Fruit fly (Drosophila melanogaster): ENCODE data around the gene Ir7e.

Gene Ir7e

dm6 chrX:7893411-7894122 lies 12.1 kb upstream of the Ir7e start, which contains the start of the genes CG45089, ND-MNLL and p115 (continued):
- no peak for TF ChIP-seq Atf3 (GFP tag; optimal IDR thresholded peaks at IDR 0.05)
- peak; percentile 40 for TF ChIP-seq Hmr (GFP tag; optimal IDR thresholded peaks at IDR 0.05)
- no peak for TF ChIP-seq rib (GFP tag; IDR thresholded peaks at IDR 0.05)
- TF ChIP-seq CG12744 (GFP tag; optimal IDR thresholded peaks at IDR 0.05) = no peak
- no peak for TF ChIP-seq HmgD (GFP tag; optimal IDR thresholded peaks at IDR 0.05)
- TF ChIP-seq sr (GFP tag; IDR thresholded peaks at IDR 0.05) = no peak
- TF ChIP-seq CG31441 (GFP tag; IDR thresholded peaks at IDR 0.05) = peak; percentile 64
- TF ChIP-seq wdn (GFP tag; IDR thresholded peaks at IDR 0.05) = 0 out of 2 replicates have a peak, but pooled peaks have one; percentile 40
- peak; percentile 56 for TF ChIP-seq dmrt11E (tag; optimal IDR thresholded peaks at IDR 0.05)
- TF ChIP-seq CG31365 (tag; optimal IDR thresholded peaks at IDR 0.05) = no peak
- peak; percentile 11 to 68 for TF ChIP-seq dpn (GFP tag; optimal IDR thresholded peaks at IDR 0.05)
- no peak for TF ChIP-seq CG6791 (GFP tag; IDR thresholded peaks at IDR 0.05; ENCODE audit: partially characterized antibody)
- TF ChIP-seq CG17359 (tag; optimal IDR thresholded peaks at IDR 0.05) = peak; percentile 66
- peak; percentile 57 for TF ChIP-seq tin (GFP tag; optimal IDR thresholded peaks at IDR 0.05)
- peak; percentile 52 for TF ChIP-seq CG8388 (GFP tag; optimal IDR thresholded peaks at IDR 0.05)
- peak; percentile 46 for TF ChIP-seq kay (GFP tag; optimal IDR thresholded peaks at IDR 0.05)
- TF ChIP-seq dati (GFP tag; IDR thresholded peaks at IDR 0.05) = no peak
- peak; percentile 70 for TF ChIP-seq vvl (GFP tag; IDR thresholded peaks at IDR 0.05)
- 0 out of 2 replicates have a peak, but pooled peaks have one; percentile 11 for TF ChIP-seq CG11085 (GFP tag; IDR thresholded peaks at IDR 0.05)
- peak; percentile 20 for TF ChIP-seq Myb (GFP tag; optimal IDR thresholded peaks at IDR 0.05)
- peak; percentile 33 for TF ChIP-seq CG18476 (GFP tag; optimal IDR thresholded peaks at IDR 0.05)
- TF ChIP-seq Bgb (GFP tag; IDR thresholded peaks at IDR 0.05; ENCODE audit: partially characterized antibody) = peak; percentile 42
- peak in 1 of 2 experiments; percentile 60 for TF ChIP-seq bsh (GFP tag; optimal IDR thresholded peaks at IDR 0.05)
- TF ChIP-seq Fer2 (tag; optimal IDR thresholded peaks at IDR 0.05) = peak; percentile 40
- peak; percentile 86 for TF ChIP-seq row (GFP tag; IDR thresholded peaks at IDR 0.05)
- peak; percentile 65 for TF ChIP-seq lab (GFP tag; optimal IDR thresholded peaks at IDR 0.05)
- TF ChIP-seq Doc3 (GFP tag; IDR thresholded peaks at IDR 0.05; ENCODE audit: partially characterized antibody) = 0 out of 3 replicates have a peak, but pooled peaks have one; percentile 48
- TF ChIP-seq cato (GFP tag; optimal IDR thresholded peaks at IDR 0.05; ENCODE audit: borderline replicate concordance) = peak; percentile 26
- no peak for TF ChIP-seq danr (GFP tag; IDR thresholded peaks at IDR 0.05)
- peak; percentile 31 for TF ChIP-seq tup (GFP tag; optimal IDR thresholded peaks at IDR 0.05)
- TF ChIP-seq Fer3 (tag; optimal IDR thresholded peaks at IDR 0.05) = peak; percentile 47
- 0 out of 2 replicates have a peak, but pooled peaks have one; percentile 31 for TF ChIP-seq CG1024 (GFP tag; IDR thresholded peaks at IDR 0.05)
- no peak for TF ChIP-seq CG15011 (GFP tag; optimal IDR thresholded peaks at IDR 0.05)
- peak; percentile 56 for TF ChIP-seq mam (GFP tag; optimal IDR thresholded peaks at IDR 0.05)
- no peak for TF ChIP-seq pfk (GFP tag; optimal IDR thresholded peaks at IDR 0.05)
- peak; percentile 69 for TF ChIP-seq CG2678 (tag; optimal IDR thresholded peaks at IDR 0.05)
- TF ChIP-seq CG15696 (tag; optimal IDR thresholded peaks at IDR 0.05) = peak; percentile 73
- TF ChIP-seq CG11398 (GFP tag; optimal IDR thresholded peaks at IDR 0.05) = no peak
- TF ChIP-seq zfh1 (GFP tag; IDR thresholded peaks at IDR 0.05) = peak; percentile 55; the same call in 1 of the 3 replicates
- TF ChIP-seq NfI (GFP tag; optimal IDR thresholded peaks at IDR 0.05) = peak; percentile 43
- TF ChIP-seq zen (tag; optimal IDR thresholded peaks at IDR 0.05) = peak; percentile 53
- TF ChIP-seq NC2α (GFP tag; optimal IDR thresholded peaks at IDR 0.05) = no peak
- TF ChIP-seq CG4707 (GFP tag; optimal IDR thresholded peaks at IDR 0.05) = no peak
- peak; percentile 66 for TF ChIP-seq CG15514 (GFP tag; optimal IDR thresholded peaks at IDR 0.05)
- TF ChIP-seq CG1529 (GFP tag; optimal IDR thresholded peaks at IDR 0.05) = peak; percentile 6
- TF ChIP-seq Lhr (GFP tag; optimal IDR thresholded peaks at IDR 0.05) = no peak
- no peak for TF ChIP-seq yki (optimal IDR thresholded peaks at IDR 0.05)
- peak; percentile 35 for TF ChIP-seq bcd (GFP tag; optimal IDR thresholded peaks at IDR 0.05)
- peak; percentile 30; the same call in 1 of the 2 replicates for TF ChIP-seq HLH3B (GFP tag; IDR thresholded peaks at IDR 0.05)
